Fruit fly (Drosophila melanogaster): ENCODE measurements around the gene ppk5.
A peak's percentile ranks its signal among the peaks of the same experiment; 100 is the strongest.

Gene ppk5

dm6 chr3L:21507354-21507928, 27.0 kb upstream of the ppk5 start, which contains the start of the genes Glg1 and M6 (continued):
- TF ChIP-seq CG17802 (tag; optimal IDR thresholded peaks at IDR 0.05) (peak; percentile 18), ac (GFP tag; optimal IDR thresholded peaks at IDR 0.05) (no peak), ATbp (GFP tag; optimal IDR thresholded peaks at IDR 0.05) (peak; percentile 2), PHDP (tag; optimal IDR thresholded peaks at IDR 0.05) (peak; percentile 53), bab2 (GFP tag; optimal IDR thresholded peaks at IDR 0.05) (peak; percentile 66), CG8359 (GFP tag; optimal IDR thresholded peaks at IDR 0.05; ENCODE audit: borderline replicate concordance) (no peak), ttk (GFP tag; IDR thresholded peaks at IDR 0.05) (no peak), grau (tag; optimal IDR thresholded peaks at IDR 0.05) (peak; percentile 71), onecut (GFP tag; IDR thresholded peaks at IDR 0.05) (peak; percentile 58), CG2202 (tag; optimal IDR thresholded peaks at IDR 0.05) (peak; percentile 62), Hmx (GFP tag; optimal IDR thresholded peaks at IDR 0.05) (no peak), Lpt (GFP tag; optimal IDR thresholded peaks at IDR 0.05) (no peak), Meics (GFP tag; optimal IDR thresholded peaks at IDR 0.05) (peak; percentile 71), unc-4 (GFP tag; IDR thresholded peaks at IDR 0.05; ENCODE audit: partially characterized antibody) (peak; percentile 93), NC2β (GFP tag; optimal IDR thresholded peaks at IDR 0.05) (peak; percentile 45), fd102C (GFP tag; optimal IDR thresholded peaks at IDR 0.05) (peak; percentile 12), CG1603 (tag; optimal IDR thresholded peaks at IDR 0.05) (peak; percentile 65), sd (tag; optimal IDR thresholded peaks at IDR 0.05) (peak; percentile 10), CG8089 (GFP tag; optimal IDR thresholded peaks at IDR 0.05) (peak; percentile 17), CG14860 (GFP tag; IDR thresholded peaks at IDR 0.05; ENCODE audit: partially characterized antibody) (peak; percentile 94), Antp (GFP tag; optimal IDR thresholded peaks at IDR 0.05) (peak; percentile 64), CG15073 (GFP tag; optimal IDR thresholded peaks at IDR 0.05) (no peak), CG9609 (GFP tag; optimal IDR thresholded peaks at IDR 0.05) (peak; percentile 63), hkb (optimal IDR thresholded peaks at IDR 0.05) (no peak), hkb (GFP tag; IDR thresholded peaks at IDR 0.05) (peak; percentile 68), HLH4C (GFP tag; IDR thresholded peaks at IDR 0.05; ENCODE audit: partially characterized antibody) (peak; percentile 93), CG15601 (tag; optimal IDR thresholded peaks at IDR 0.05) (peak; percentile 56), CG8478 (optimal IDR thresholded peaks at IDR 0.05) (no peak), knrl (GFP tag; IDR thresholded peaks at IDR 0.05; ENCODE audit: partially characterized antibody) (peak; percentile 96), CG6813 (GFP tag; optimal IDR thresholded peaks at IDR 0.05) (no peak), CG10321 (GFP tag; IDR thresholded peaks at IDR 0.05) (no peak), prd (optimal IDR thresholded peaks at IDR 0.05) (no peak), prd (GFP tag; IDR thresholded peaks at IDR 0.05) (peak; percentile 72), Dfd (GFP tag; optimal IDR thresholded peaks at IDR 0.05) (no peak), CG2875 (GFP tag; optimal IDR thresholded peaks at IDR 0.05) (no peak), B-H1 (GFP tag; IDR thresholded peaks at IDR 0.05) (0 out of 3 replicates have a peak, but pooled peaks have one; percentile 28), crol (GFP tag; IDR thresholded peaks at IDR 0.05) (0 out of 2 replicates have a peak, but pooled peaks have one; percentile 25), CG13624 (GFP tag; optimal IDR thresholded peaks at IDR 0.05) (peak; percentile 44), CG14050 (GFP tag; IDR thresholded peaks at IDR 0.05) (no peak), CG6765 (GFP tag; optimal IDR thresholded peaks at IDR 0.05) (no peak), CG5953 (GFP tag; IDR thresholded peaks at IDR 0.05) (no peak), slou (GFP tag; optimal IDR thresholded peaks at IDR 0.05) (peak; percentile 27), pita (GFP tag; optimal IDR thresholded peaks at IDR 0.05) (no peak), CG10959 (GFP tag; IDR thresholded peaks at IDR 0.05) (no peak), CG32532 (GFP tag; IDR thresholded peaks at IDR 0.05) (peak; percentile 65), CG17612 (GFP tag; IDR thresholded peaks at IDR 0.05) (no peak), repo (GFP tag; optimal IDR thresholded peaks at IDR 0.05) (no peak), Camta (GFP tag; optimal IDR thresholded peaks at IDR 0.05) (peak; percentile 34), C15 (GFP tag; IDR thresholded peaks at IDR 0.05) (0 out of 3 replicates have a peak, but pooled peaks have one; percentile 29), tin (GFP tag; optimal IDR thresholded peaks at IDR 0.05) (peak; percentile 60), CG13296 (GFP tag; optimal IDR thresholded peaks at IDR 0.05) (peak; percentile 43)

Data from whole organism, embryonic.